Worm (Caenorhabditis elegans) whole organism, L3 larva: ENCODE results near the gene W10G6.6.

Source experiments
- ZK546.5 ChIP-seq: sonication (generic microtip); optimal IDR thresholded peaks from 2 replicates; lab custom pipeline; 2017; ENCODE audit warnings: missing biosample characterization, missing genetic modification characterization
- ama-1 ChIP-seq: fragments of 150-350 bp; optimal IDR thresholded peaks from 2 replicates; lab custom pipeline; 2018
- ceh-16 ChIP-seq: sonication (generic microtip); optimal IDR thresholded peaks from 2 replicates; lab custom pipeline; 2017; ENCODE audit warnings: missing biosample characterization, missing genetic modification characterization
- ceh-82 ChIP-seq: fragments of 150-350 bp; optimal IDR thresholded peaks from 2 replicates; lab custom pipeline; 2014; ENCODE audit warnings: missing biosample characterization, missing genetic modification characterization
- daf-12 ChIP-seq: fragments of 150-350 bp; optimal IDR thresholded peaks from 2 replicates; lab custom pipeline; 2014; ENCODE audit warnings: missing biosample characterization, missing genetic modification reagents, missing genetic modification characterization
- elt-2 ChIP-seq: sonication (generic microtip); optimal IDR thresholded peaks from 2 replicates; lab custom pipeline; 2016; ENCODE audit warnings: missing genetic modification reagents, mild to moderate bottlenecking, missing genetic modification characterization, missing compliant biosample characterization
- elt-3 ChIP-seq, 3 experiments: fragments of 150-350 bp in 1 of 3; sonication (generic microtip) in 2 of 3; optimal IDR thresholded peaks; 2 replicates in 2 of 3; 4 replicates in 1 of 3; lab custom pipeline; 2014 to 2017; ENCODE audit warnings: missing biosample characterization in 3 of 3, missing genetic modification characterization in 3 of 3
- eor-1 ChIP-seq, 2 experiments: fragments of 150-350 bp; optimal IDR thresholded peaks; 2 replicates each; lab custom pipeline; 2014 to 2018; ENCODE audit warnings: missing biosample characterization in 2 of 2, missing genetic modification characterization in 2 of 2
- fkh-10 ChIP-seq: sonication (generic microtip); optimal IDR thresholded peaks from 2 replicates; lab custom pipeline; 2017; ENCODE audit warnings: missing biosample characterization, missing genetic modification reagents, missing genetic modification characterization
- fos-1 ChIP-seq: fragments of 150-350 bp; optimal IDR thresholded peaks from 2 replicates; lab custom pipeline; 2014; ENCODE audit warnings: missing biosample characterization, missing genetic modification characterization
- lin-15B ChIP-seq: fragments of 150-350 bp; optimal IDR thresholded peaks from 2 replicates; lab custom pipeline; 2014; ENCODE audit warnings: missing biosample characterization, missing genetic modification characterization
- lin-39 ChIP-seq: fragments of 150-350 bp; optimal IDR thresholded peaks from 2 replicates; lab custom pipeline; 2018; ENCODE audit warnings: missing biosample characterization, missing genetic modification reagents, missing genetic modification characterization
- lsy-12 ChIP-seq: sonication (generic microtip); optimal IDR thresholded peaks from 2 replicates; lab custom pipeline; 2016; ENCODE audit warnings: mild to moderate bottlenecking, missing genetic modification characterization, missing compliant biosample characterization
- mdl-1 ChIP-seq: fragments of 150-350 bp; optimal IDR thresholded peaks from 2 replicates; lab custom pipeline; 2014; ENCODE audit warnings: missing biosample characterization, missing genetic modification characterization
- nhr-11 ChIP-seq: fragments of 150-350 bp; optimal IDR thresholded peaks from 2 replicates; lab custom pipeline; 2014; ENCODE audit warnings: missing biosample characterization, missing genetic modification characterization
- nhr-23 ChIP-seq: fragments of 150-350 bp; optimal IDR thresholded peaks from 2 replicates; lab custom pipeline; 2014; ENCODE audit warnings: missing biosample characterization, missing genetic modification reagents, missing genetic modification characterization
- nhr-237 ChIP-seq: fragments of 150-350 bp; optimal IDR thresholded peaks from 2 replicates; lab custom pipeline; 2014; ENCODE audit warnings: missing biosample characterization, missing genetic modification characterization
- nhr-25 ChIP-seq: sonication (generic microtip); optimal IDR thresholded peaks from 2 replicates; lab custom pipeline; 2017; ENCODE audit warnings: missing biosample characterization, missing genetic modification characterization
- nhr-28 ChIP-seq: fragments of 150-350 bp; optimal IDR thresholded peaks from 2 replicates; lab custom pipeline; 2014; ENCODE audit warnings: missing biosample characterization, missing genetic modification characterization
- nhr-43 ChIP-seq: sonication (generic microtip); optimal IDR thresholded peaks from 2 replicates; lab custom pipeline; 2016; ENCODE audit warnings: mild to moderate bottlenecking, missing genetic modification characterization, missing compliant biosample characterization; ENCODE audit not compliant: poor library complexity, severe bottlenecking
- nhr-67 ChIP-seq: fragments of 150-350 bp; optimal IDR thresholded peaks from 2 replicates; lab custom pipeline; 2014; ENCODE audit warnings: missing biosample characterization, missing genetic modification characterization
- nhr-76 ChIP-seq: fragments of 150-350 bp; sonication (generic microtip); optimal IDR thresholded peaks from 5 replicates; lab custom pipeline; 2014; ENCODE audit warnings: missing biosample characterization, missing genetic modification characterization
- nhr-77 ChIP-seq: fragments of 150-350 bp; optimal IDR thresholded peaks from 2 replicates; lab custom pipeline; 2014; ENCODE audit warnings: missing biosample characterization, missing genetic modification characterization
- pha-4 ChIP-seq: fragments of 150-350 bp; optimal IDR thresholded peaks from 2 replicates; lab custom pipeline; 2014; ENCODE audit warnings: missing biosample characterization, missing genetic modification reagents, missing genetic modification characterization
- pqm-1 ChIP-seq: fragments of 150-350 bp; optimal IDR thresholded peaks from 2 replicates; lab custom pipeline; 2017; ENCODE audit warnings: missing biosample characterization, missing genetic modification characterization, inconsistent platforms
- snpc-4 ChIP-seq: fragments of 150-350 bp; optimal IDR thresholded peaks from 2 replicates; lab custom pipeline; 2014; ENCODE audit warnings: missing biosample characterization, missing genetic modification characterization
- tbx-2 ChIP-seq: sonication (generic microtip); optimal IDR thresholded peaks from 2 replicates; lab custom pipeline; 2016; ENCODE audit warnings: mild to moderate bottlenecking, missing genetic modification characterization, missing compliant biosample characterization
- unc-39 ChIP-seq: sonication (generic microtip); optimal IDR thresholded peaks from 4 replicates; lab custom pipeline; 2017; ENCODE audit warnings: missing biosample characterization, missing genetic modification characterization
- zag-1 ChIP-seq: fragments of 150-350 bp; optimal IDR thresholded peaks from 2 replicates; lab custom pipeline; 2014; ENCODE audit warnings: missing biosample characterization, missing genetic modification characterization
- ztf-11 ChIP-seq: fragments of 150-350 bp; optimal IDR thresholded peaks from 2 replicates; lab custom pipeline; 2014; ENCODE audit warnings: missing biosample characterization, missing genetic modification characterization
- ztf-4 ChIP-seq: fragments of 150-350 bp; optimal IDR thresholded peaks from 2 replicates; lab custom pipeline; 2014; ENCODE audit warnings: missing biosample characterization, missing genetic modification characterization

W10G6.6 gene

DNA sequence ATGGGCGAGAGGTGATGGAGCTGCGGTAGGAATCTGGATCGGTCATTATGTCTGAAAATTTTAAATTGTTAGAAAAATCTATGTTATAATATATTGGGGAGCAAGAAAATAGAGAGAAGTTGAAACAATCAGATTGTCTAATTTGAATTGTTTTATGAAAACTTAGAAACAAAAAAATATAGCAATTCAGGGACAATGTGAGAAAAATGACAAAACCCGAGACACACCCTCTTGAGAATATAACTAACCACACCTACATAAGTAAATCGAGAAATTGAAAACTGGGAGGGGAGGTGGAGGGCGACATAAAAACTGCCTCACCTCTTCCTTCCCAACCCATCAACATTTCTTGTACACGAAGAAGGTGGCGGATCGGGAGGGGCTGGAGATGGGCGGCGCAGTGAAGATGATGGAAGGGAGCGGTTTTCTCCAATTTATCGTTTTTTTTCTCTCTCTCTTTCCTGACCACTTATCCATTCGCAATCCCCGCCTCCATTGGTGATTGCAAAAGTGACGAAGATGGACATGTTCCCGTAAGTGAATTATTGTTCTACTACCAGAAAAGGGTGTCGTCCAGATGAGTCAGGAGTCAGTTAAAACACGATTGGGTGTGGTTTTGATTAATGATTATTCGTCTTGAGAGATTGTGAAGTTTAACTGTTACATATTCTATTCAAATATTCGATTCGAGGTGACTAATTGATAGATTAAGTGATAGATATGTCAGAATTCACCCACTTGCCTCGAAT, 15.2 kb upstream of the W10G6.6 start, which contains the start of gene mua-6:
Gene mua-6, minus strand, starts transcription at position 51 of the 749 bp plus-strand sequence.
- TF ChIP-seq fkh-10 (GFP tag; lab: Kevin White, UChicago) (no peak), snpc-4 (tag; lab: Kevin White, UChicago) (no peak), lin-39 (tag; lab: Kevin White, UChicago) (no peak), nhr-43 (tag; lab: Kevin White, UChicago) (peak; percentile 3), ceh-16 (tag; lab: Kevin White, UChicago) (no peak), nhr-77 (tag; lab: Kevin White, UChicago) (no peak)

DNA sequence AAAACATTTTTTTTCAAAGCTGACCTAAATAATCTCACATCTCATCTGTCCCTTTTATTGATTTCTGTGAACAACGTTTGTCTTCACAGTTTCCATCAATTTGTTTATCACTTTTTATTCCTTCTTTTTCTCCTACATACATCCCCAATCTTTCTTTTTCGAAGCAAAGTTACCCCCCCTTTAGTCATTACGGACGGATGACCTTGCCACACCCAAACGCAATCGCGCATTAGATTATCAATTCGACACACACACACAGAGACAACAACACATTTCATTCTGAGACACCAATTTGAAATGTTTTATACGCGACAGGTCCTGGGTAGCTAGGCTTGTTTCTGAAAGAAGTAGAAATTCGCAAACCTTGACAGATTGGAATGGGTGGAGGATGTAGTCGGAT, 12.7 kb upstream of the W10G6.6 start:
- TF ChIP-seq lin-15B (tag; lab: Kevin White, UChicago) = no peak
- TF ChIP-seq nhr-25 (tag; lab: Kevin White, UChicago) = peak; percentile 62
- TF ChIP-seq nhr-23 (tag; lab: Kevin White, UChicago) = no peak

- TF ChIP-seq elt-2 = peak; percentile 79
- no peak for TF ChIP-seq nhr-28 (tag; lab: Kevin White, UChicago)
- TF ChIP-seq nhr-43 (tag; lab: Kevin White, UChicago) = no peak
- peak; percentile 75 for TF ChIP-seq pqm-1 (tag; lab: Kevin White, UChicago)
Observed at ce11 chrX:16261993-16262392, 11.4 kb upstream of the W10G6.6 start, which contains the start of gene sgk-1. Gene sgk-1, minus strand, starts transcription at chrX:16262122.

DNA sequence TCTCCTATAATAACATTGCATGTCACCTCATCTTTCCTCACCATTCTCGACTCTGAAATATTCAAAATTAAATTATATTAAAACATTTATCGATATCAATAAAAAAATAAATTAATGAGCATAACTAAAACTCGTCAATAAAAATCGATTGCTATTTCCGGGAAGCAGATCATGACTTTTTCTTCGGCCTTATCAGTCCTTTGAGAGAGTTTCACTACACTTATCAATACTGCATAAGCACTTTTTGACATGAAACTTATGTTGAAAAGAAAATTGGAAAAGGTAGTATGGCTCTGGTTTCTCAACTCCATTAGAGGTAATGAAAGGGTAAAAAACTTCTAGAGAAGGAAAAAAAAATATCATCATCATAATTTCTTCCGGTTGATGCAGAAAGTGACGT, 9.5 kb upstream of the W10G6.6 start:
- no peak for TF ChIP-seq nhr-67 (tag; lab: Kevin White, UChicago)
- peak; percentile 19 for TF ChIP-seq pha-4 (tag; lab: Kevin White, UChicago)
- no peak for TF ChIP-seq nhr-76
- peak; percentile 83 for TF ChIP-seq elt-2
- no peak for TF ChIP-seq nhr-28 (tag; lab: Kevin White, UChicago)
- TF ChIP-seq pqm-1 (tag; lab: Kevin White, UChicago) = peak; percentile 70
- TF ChIP-seq nhr-237 (tag; lab: Kevin White, UChicago) = no peak

DNA sequence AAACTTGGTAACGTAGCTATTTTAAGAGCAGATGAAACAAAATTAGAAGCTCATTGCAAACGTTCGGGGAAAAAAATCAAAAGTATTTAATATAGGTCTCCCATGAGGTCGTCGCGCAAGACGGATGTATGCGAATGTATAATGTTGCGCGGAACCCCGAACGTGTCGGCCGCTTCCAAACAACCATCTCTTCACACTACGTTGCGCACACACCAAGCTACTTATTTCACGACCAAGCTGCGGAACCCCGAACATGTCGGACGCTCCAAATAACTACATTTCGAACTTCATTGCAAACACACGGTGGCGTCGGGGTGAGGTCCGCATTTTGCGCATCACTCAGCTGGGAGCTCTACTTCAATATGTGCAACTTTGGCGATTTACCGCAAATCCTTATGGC, 7.9 kb upstream of the W10G6.6 start:
- TF ChIP-seq ceh-16 (tag; lab: Kevin White, UChicago) = no peak
- no peak for TF ChIP-seq lsy-12 (tag; lab: Kevin White, UChicago)
- no peak for TF ChIP-seq eor-1 (tag; optimal IDR thresholded peaks at IDR 0.05; lab: Kevin White, UChicago)
- no peak for TF ChIP-seq fos-1 (tag; lab: Kevin White, UChicago)
- no peak for TF ChIP-seq nhr-76
- TF ChIP-seq daf-12 = no peak
- no peak for TF ChIP-seq elt-3 (tag; optimal IDR thresholded peaks at IDR 0.05; lab: Kevin White, UChicago)
- no peak for TF ChIP-seq lin-39 (tag; lab: Kevin White, UChicago)
- no peak for TF ChIP-seq ama-1 (lab: Kevin White, UChicago)
- TF ChIP-seq snpc-4 (tag; lab: Kevin White, UChicago) = no peak
- TF ChIP-seq nhr-67 (tag; lab: Kevin White, UChicago) = no peak
- TF ChIP-seq unc-39 (tag; lab: Kevin White, UChicago) = no peak
- TF ChIP-seq zag-1 (tag; lab: Kevin White, UChicago) = no peak
- TF ChIP-seq nhr-77 (tag; lab: Kevin White, UChicago) = no peak

DNA sequence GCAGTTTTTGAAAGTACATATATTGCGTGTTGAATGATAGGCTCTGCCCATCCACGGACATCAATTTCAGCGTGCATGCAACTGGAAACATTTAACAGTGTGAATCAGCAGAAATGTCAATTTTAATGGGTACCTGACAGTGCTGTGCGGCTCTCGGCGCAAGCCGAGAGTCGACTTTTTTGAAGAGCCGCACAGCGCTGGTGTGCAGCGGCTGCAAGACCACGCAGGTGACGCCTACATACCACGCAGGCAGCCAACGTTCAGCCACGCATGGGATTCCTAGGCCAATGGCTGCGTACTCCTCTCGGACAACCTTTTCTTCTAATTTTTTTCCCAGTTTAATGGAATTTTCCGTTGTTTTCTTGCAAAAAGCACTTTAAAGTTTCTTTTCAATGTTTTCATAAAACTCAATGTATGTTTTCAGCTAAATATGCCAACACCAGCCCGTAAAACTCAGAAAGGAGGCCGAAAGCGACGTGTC, 5.8 kb downstream of the W10G6.6 start, which contains the start of gene W10G6.1:
Gene W10G6.1, plus strand, starts transcription at position 431 of the 481 bp plus-strand sequence.
- no peak for TF ChIP-seq ZK546.5 (tag; lab: Kevin White, UChicago)
- TF ChIP-seq nhr-11 (tag; lab: Kevin White, UChicago) = no peak
- no peak for TF ChIP-seq ztf-11 (tag; lab: Kevin White, UChicago)
- no peak for TF ChIP-seq ama-1 (lab: Kevin White, UChicago)
- no peak for TF ChIP-seq snpc-4 (tag; lab: Kevin White, UChicago)
- TF ChIP-seq tbx-2 (tag; lab: Kevin White, UChicago) = no peak
- TF ChIP-seq mdl-1 = no peak
- TF ChIP-seq unc-39 (tag; lab: Kevin White, UChicago) = no peak
- TF ChIP-seq ztf-4 (tag; lab: Kevin White, UChicago) = no peak
- TF ChIP-seq nhr-43 (tag; lab: Kevin White, UChicago) = no peak
- no peak for TF ChIP-seq ceh-82 (tag; lab: Kevin White, UChicago)
- no peak for TF ChIP-seq pqm-1 (tag; lab: Kevin White, UChicago)
- TF ChIP-seq, all 47 proteins: peak for 0
